Worm (Caenorhabditis elegans) whole organism, late embryonic: ENCODE measurements around the gene fat-7.

Experiments used
- ceh-19 ChIP-seq: fragments of 200-800 bp; sonication (Bioruptor generic); optimal IDR thresholded peaks from 2 replicates; lab custom pipeline; 2018; ENCODE audit warnings: mild to moderate bottlenecking, missing genetic modification characterization, missing compliant biosample characterization
- ceh-9 ChIP-seq: sonication (generic microtip); optimal IDR thresholded peaks from 2 replicates; lab custom pipeline; 2016; ENCODE audit warnings: mild to moderate bottlenecking, missing genetic modification characterization, inconsistent platforms, missing compliant biosample characterization
- nhr-11 ChIP-seq: fragments of 150-350 bp; optimal IDR thresholded peaks from 2 replicates; lab custom pipeline; 2014; ENCODE audit warnings: missing biosample characterization, missing genetic modification characterization

- no peak for TF ChIP-seq ceh-9 (tag; lab: Kevin White, UChicago)
- TF ChIP-seq nhr-11 (tag; lab: Kevin White, UChicago) = no peak
- no peak for TF ChIP-seq ceh-19
These were observed 22.0 kb downstream of the fat-7 start, which contains the start of gene srx-36 for ce11 chrV:7130974-7131373.
